Fruit fly (Drosophila melanogaster) ovary, adult (tissue): ENCODE data around the gene Fuca.

Experiments used
- CG17801 ChIP-seq: fragments of 200-800 bp; optimal IDR thresholded peaks from 2 replicates; lab custom pipeline; 2019; ENCODE audit warnings: missing biosample characterization, mild to moderate bottlenecking, missing genetic modification characterization, moderate library complexity; ENCODE audit not compliant: partially characterized antibody

Gene Fuca

DNA sequence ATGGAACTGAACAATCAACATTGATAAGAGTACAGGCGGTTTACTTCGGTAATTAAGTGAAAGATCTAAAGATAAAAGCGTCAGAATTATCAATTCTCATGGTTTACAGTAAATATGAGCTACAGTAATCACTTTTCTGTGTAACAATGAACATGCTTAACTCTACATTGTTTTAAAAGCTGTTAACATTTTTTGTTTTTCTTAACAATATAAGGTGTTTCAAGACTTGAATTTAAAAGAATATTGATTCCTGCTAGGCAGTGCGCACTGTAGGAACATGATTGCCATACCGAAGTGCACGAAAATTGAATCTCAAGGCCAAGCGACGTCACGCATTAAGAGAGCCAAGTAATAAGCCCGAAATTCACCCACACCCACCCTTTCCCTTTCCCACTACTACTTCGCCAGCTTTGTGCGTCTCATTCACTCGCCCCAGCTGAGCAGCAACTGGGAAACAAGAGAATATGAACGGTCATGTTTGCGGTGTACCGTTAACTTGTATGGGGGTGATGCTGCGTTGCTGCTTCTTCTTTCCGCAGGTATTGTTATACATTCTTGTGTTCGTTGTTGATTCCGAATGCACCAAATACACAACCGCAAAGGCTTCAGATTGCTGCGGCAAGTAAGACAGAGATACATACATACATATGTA lies 31.2 kb downstream of the Fuca start:
- peak; percentile 82 for TF ChIP-seq CG17801 (GFP tag; lab: Kevin White, UChicago)

DNA sequence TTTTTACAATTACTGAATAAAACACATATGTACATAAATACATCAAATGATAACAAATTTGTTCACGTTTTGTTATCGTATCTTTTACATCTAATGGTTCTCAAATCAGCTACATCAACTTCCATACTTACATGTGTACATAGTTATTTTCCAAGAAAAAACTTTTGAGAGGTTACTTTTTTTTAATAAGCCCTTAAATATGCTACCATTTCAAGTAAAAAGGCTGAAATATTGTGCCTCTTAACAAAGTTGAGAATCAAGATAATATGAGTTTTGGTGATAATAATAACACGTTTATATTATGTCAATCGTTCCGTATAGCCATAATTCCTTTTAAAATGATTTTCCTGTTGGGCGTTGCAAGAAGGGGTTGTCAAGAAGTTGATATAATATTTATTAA lies 32.0 kb downstream of the Fuca start:
- TF ChIP-seq CG17801 (GFP tag; lab: Kevin White, UChicago) = no peak

dm6 chr3L:11489489-11489888 lies 33.0 kb downstream of the Fuca start:
- no peak for TF ChIP-seq CG17801 (GFP tag; lab: Kevin White, UChicago)

dm6 chr3L:11488264-11488663 lies 34.2 kb downstream of the Fuca start:
- TF ChIP-seq CG17801 (GFP tag; lab: Kevin White, UChicago) = no peak

DNA sequence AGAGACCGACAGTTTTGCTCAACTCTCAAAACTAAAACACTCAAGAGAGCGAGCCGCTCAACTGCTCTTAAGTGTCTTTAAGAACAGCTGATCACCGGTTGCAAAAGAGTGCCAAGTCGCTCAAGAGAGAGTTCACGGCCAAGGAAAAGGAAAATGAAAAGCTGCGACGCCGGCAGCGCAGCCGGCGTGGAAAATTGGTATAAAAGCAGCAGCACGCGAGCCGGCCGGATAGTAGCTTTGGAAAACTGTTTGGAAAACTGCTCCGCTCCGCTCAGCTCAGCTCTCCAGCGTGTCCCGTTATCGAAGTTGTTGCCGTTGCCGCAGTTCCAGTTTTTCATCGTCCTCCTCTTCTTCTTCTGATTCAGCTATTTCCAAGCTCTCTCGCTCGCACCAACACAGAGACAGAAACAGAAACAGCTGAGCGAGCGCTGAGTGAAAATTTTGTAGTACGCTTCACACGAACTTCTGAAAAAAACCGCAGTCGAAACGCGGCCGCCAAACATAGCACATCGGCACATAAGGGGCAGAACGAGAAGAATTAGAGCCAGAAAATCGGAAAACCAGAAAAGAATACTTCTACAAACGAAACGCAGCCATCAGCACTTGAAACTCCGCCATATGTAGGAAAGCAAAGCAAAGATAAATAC lies 35.1 kb downstream of the Fuca start, which contains the start of gene chrb:
chrb (plus strand) TSS at position 224 of the 647 bp plus-strand sequence.
- peak; percentile 55 for TF ChIP-seq CG17801 (GFP tag; lab: Kevin White, UChicago)

- TF ChIP-seq CG17801 (GFP tag; lab: Kevin White, UChicago) = no peak
Observed at dm6 chr3L:11485956-11486609, 36.4 kb downstream of the Fuca start.

dm6 chr3L:11484483-11484882 lies 38.0 kb downstream of the Fuca start:
- no peak for TF ChIP-seq CG17801 (GFP tag; lab: Kevin White, UChicago)

- TF ChIP-seq CG17801 (GFP tag; lab: Kevin White, UChicago) = no peak
Observed at dm6 chr3L:11483135-11483534, 39.4 kb downstream of the Fuca start.

dm6 chr3L:11480304-11480703 lies 42.2 kb downstream of the Fuca start:
- TF ChIP-seq CG17801 (GFP tag; lab: Kevin White, UChicago) = no peak

DNA sequence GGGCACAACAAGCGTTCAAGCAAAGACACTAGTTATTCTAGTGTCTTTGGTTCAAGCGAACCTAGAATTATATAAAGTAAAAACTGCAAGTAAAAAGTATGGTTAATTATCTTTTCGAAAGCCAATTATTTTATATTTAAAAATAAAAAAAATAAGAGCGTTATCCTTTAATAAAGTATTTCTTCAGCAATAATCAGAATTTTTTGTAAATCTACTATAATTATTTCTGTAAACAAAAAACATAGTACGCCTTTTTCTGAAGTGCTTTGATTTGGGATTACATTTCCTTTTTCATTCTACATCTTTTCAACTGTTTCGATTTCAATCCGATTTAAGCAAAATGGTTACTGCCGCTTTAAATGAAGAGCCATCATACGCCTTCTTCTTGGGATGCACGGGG lies 47.9 kb downstream of the Fuca start, which contains the start of gene Vha16-2:
Vha16-2 (plus strand) TSS at position 301 of the 400 bp plus-strand sequence.
- no peak for TF ChIP-seq CG17801 (GFP tag; lab: Kevin White, UChicago)

DNA sequence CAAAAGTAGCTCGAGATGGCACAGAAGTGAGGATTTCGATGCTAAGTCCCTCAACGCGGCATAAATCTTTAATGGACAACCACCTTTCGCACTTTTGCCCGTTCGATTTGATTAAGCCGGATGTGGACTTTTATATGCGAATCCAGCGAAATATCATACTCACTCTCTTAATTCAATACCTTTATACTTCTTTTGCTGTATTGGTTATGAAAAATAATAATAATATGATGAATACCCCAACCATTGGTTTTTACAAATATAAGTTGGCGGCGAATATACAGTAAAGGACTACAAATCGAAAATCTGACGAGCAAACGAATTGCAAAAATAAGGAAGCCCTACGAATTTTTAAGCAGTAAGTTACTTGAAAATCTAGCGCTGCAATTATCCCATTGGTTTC lies 49.5 kb downstream of the Fuca start, which contains the start of gene Vha16-3:
Vha16-3 (plus strand) TSS at position 301 of the 400 bp plus-strand sequence.
- TF ChIP-seq CG17801 (GFP tag; lab: Kevin White, UChicago) = no peak

DNA sequence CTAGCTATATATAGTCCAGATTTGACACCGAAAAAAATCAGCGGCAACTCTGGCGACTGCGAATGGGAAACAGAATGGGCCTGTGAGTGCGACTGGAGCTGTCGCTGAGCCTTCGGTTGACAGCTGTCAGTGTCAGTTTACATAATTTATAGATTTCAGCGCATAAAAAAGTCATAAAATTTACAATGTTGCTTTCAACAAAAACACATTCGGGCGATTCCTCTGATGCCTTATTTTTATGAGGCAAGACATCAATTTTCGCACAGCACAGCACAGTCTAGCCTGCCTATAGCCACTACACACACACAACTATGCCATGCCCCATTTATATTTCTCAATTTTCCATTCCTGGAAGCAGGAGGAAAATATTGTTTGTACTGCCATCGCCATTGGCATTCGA lies 50.1 kb downstream of the Fuca start:
- no peak for TF ChIP-seq CG17801 (GFP tag; lab: Kevin White, UChicago)
